Worm (Caenorhabditis elegans): ENCODE measurements around the gene plpp-1.3.

Gene plpp-1.3

DNA sequence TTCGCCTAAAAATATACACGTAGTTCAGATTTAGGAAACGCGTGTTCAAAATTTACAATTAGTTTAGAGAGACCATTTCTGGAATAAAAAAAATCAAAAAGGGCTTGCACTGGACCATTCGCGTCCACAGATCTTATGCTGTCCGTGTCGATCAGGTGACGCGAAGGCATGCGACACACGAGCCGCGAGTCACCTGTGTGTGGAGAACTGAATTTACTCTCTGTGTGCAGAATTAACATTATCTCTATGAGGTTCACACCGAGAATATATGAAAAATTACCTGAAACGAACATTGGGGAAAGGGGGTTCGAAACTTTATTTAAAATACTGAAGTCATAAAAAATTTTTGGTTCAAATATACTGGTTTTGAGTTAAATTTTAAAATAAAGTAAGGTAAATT, 32.6 kb downstream of the plpp-1.3 start:
- no peak for TF ChIP-seq T22C8.4 (GFP tag; IDR thresholded peaks at IDR 0.05)
- no peak for TF ChIP-seq flt-1 (GFP tag; IDR thresholded peaks at IDR 0.05)
- no peak for TF ChIP-seq ref-1 (GFP tag; conservative IDR thresholded peaks at IDR 0.05)
- TF ChIP-seq klf-2 (GFP tag; conservative IDR thresholded peaks at IDR 0.05), result no peak
- no peak for TF ChIP-seq ztf-23 (GFP tag; IDR thresholded peaks at IDR 0.05)

ce11 chrX:10731837-10732236, 36.7 kb downstream of the plpp-1.3 start:
- TF ChIP-seq cog-1 (tag; optimal IDR thresholded peaks at IDR 0.05) (no peak), klf-2 (GFP tag; conservative IDR thresholded peaks at IDR 0.05) (no peak), ztf-29 (GFP tag; IDR thresholded peaks at IDR 0.05) (no peak), ref-1 (GFP tag; conservative IDR thresholded peaks at IDR 0.05) (no peak), tab-1 (GFP tag; IDR thresholded peaks at IDR 0.05) (no peak), ztf-23 (GFP tag; IDR thresholded peaks at IDR 0.05) (no peak), flt-1 (GFP tag; IDR thresholded peaks at IDR 0.05) (no peak)

DNA sequence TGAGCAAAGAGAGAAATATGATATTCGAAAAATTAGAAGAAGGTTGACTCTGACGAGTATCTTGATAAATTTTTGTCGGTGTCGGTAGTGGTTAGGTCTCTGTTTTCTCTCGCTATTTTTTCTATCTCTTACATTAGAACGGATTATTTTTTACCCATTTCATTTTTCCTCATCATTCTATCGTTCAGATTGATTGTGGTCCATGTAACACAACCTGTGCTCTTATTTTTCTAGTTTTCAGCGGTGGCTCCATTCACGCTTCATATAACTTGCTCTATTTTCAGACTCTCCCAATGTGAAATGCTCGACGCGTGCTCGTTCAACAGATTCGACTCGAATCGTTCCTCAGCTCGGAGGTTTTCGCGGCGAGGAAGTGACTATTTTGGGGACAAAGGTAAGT, 38.9 kb downstream of the plpp-1.3 start, which contains the start of gene egl-36:
Gene egl-36, plus strand, starts transcription at position 301 of the 400 bp plus-strand sequence.
- TF ChIP-seq cog-1 (tag; optimal IDR thresholded peaks at IDR 0.05) (no peak), tab-1 (GFP tag; IDR thresholded peaks at IDR 0.05) (no peak), med-1 (GFP tag; optimal IDR thresholded peaks at IDR 0.05; ENCODE audit: insufficient read depth) (no peak), ztf-29 (GFP tag; IDR thresholded peaks at IDR 0.05) (no peak), ref-1 (GFP tag; conservative IDR thresholded peaks at IDR 0.05) (no peak), ztf-23 (GFP tag; IDR thresholded peaks at IDR 0.05) (no peak), klf-2 (GFP tag; conservative IDR thresholded peaks at IDR 0.05) (no peak), T22C8.4 (GFP tag; IDR thresholded peaks at IDR 0.05) (no peak), flt-1 (GFP tag; IDR thresholded peaks at IDR 0.05) (no peak)

ce11 chrX:10746388-10746787, 51.3 kb downstream of the plpp-1.3 start, which contains the start of gene R07A4.2:
R07A4.2 (minus strand) TSS chrX:10746488.
- TF ChIP-seq klf-2 (GFP tag; conservative IDR thresholded peaks at IDR 0.05) (no peak), ztf-29 (GFP tag; IDR thresholded peaks at IDR 0.05) (no peak), med-1 (GFP tag; optimal IDR thresholded peaks at IDR 0.05; ENCODE audit: insufficient read depth) (no peak), T22C8.4 (GFP tag; IDR thresholded peaks at IDR 0.05) (no peak), tab-1 (GFP tag; IDR thresholded peaks at IDR 0.05) (no peak), flt-1 (GFP tag; IDR thresholded peaks at IDR 0.05) (no peak), cog-1 (tag; optimal IDR thresholded peaks at IDR 0.05) (no peak), ztf-23 (GFP tag; IDR thresholded peaks at IDR 0.05) (no peak), ref-1 (GFP tag; conservative IDR thresholded peaks at IDR 0.05) (no peak)
